Worm (Caenorhabditis elegans) whole organism, L1 larva: ENCODE results near the gene R08E3.1.

Experiments
- ets-5 ChIP-seq: fragments of 200-800 bp; sonication (Bioruptor generic); IDR thresholded peaks from 2 replicates; pipeline ENCODE4 v1.3.6; 2022; ENCODE audit warnings: missing genetic modification characterization, missing compliant biosample characterization
- lin-15B ChIP-seq: fragments of 150-350 bp; sonication (generic microtip); optimal IDR thresholded peaks from 3 replicates; lab custom pipeline; 2014; ENCODE audit warnings: missing biosample characterization, missing genetic modification characterization
- nhr-71 ChIP-seq: sonication (generic microtip); optimal IDR thresholded peaks from 2 replicates; lab custom pipeline; 2016; ENCODE audit warnings: mild to moderate bottlenecking, missing genetic modification characterization, moderate library complexity, missing compliant biosample characterization
- nhr-76 ChIP-seq: sonication (generic microtip); optimal IDR thresholded peaks from 2 replicates; lab custom pipeline; 2017; ENCODE audit warnings: missing biosample characterization, missing genetic modification characterization
- nhr-90 ChIP-seq: sonication (generic microtip); optimal IDR thresholded peaks from 2 replicates; lab custom pipeline; 2016; ENCODE audit warnings: mild to moderate bottlenecking, missing genetic modification characterization, missing compliant biosample characterization; ENCODE audit not compliant: poor library complexity
- sptf-1 ChIP-seq: fragments of 150-350 bp; optimal IDR thresholded peaks from 2 replicates; lab custom pipeline; 2014; ENCODE audit warnings: missing biosample characterization, missing genetic modification characterization
- unc-62 ChIP-seq: fragments of 150-350 bp; optimal IDR thresholded peaks from 2 replicates; lab custom pipeline; 2014; ENCODE audit warnings: missing biosample characterization, missing genetic modification reagents, missing genetic modification characterization
- vab-15 ChIP-seq: sonication (generic microtip); optimal IDR thresholded peaks from 2 replicates; lab custom pipeline; 2017; ENCODE audit warnings: missing genotype, mild to moderate bottlenecking, missing genetic modification characterization, missing compliant biosample characterization

- TF ChIP-seq nhr-76 (tag; lab: Kevin White, UChicago) (no peak), lin-15B (tag; lab: Kevin White, UChicago) (no peak), unc-62 (GFP tag; lab: Kevin White, UChicago) (no peak), nhr-90 (tag; lab: Kevin White, UChicago) (no peak), vab-15 (tag; lab: Kevin White, UChicago) (no peak), ets-5 (no peak), sptf-1 (tag; lab: Kevin White, UChicago) (no peak), nhr-71 (tag; lab: Kevin White, UChicago) (no peak)
Observed at ce11 chrX:4800078-4800621, 22.3 kb upstream of the R08E3.1 start, which contains the start of gene mig-13.
